Fruit fly (Drosophila melanogaster) whole organism, pupa: ENCODE data around the gene CG33322.

Experiments used
- CG13204 ChIP-seq: fragments of 200-800 bp; sonication (Bioruptor generic); optimal IDR thresholded peaks from 2 replicates; lab custom pipeline; 2018; ENCODE audit warnings: missing biosample characterization, mild to moderate bottlenecking, missing genetic modification characterization, moderate library complexity
- CG32121 ChIP-seq: fragments of 200-800 bp; sonication (Bioruptor generic); IDR thresholded peaks from 2 replicates; pipeline ENCODE4 v1.3.6; 2022; ENCODE audit warnings: missing biosample characterization, missing genetic modification characterization
- CG8301 ChIP-seq: fragments of 200-800 bp; sonication (Bioruptor generic); optimal IDR thresholded peaks from 2 replicates; lab custom pipeline; 2018; ENCODE audit warnings: missing biosample characterization, mild to moderate bottlenecking, missing genetic modification characterization
- EcR ChIP-seq: fragments of 200-800 bp; sonication (Bioruptor generic); optimal IDR thresholded peaks from 3 replicates; lab custom pipeline; 2019; ENCODE audit warnings: missing biosample characterization, missing genetic modification characterization, mild to moderate bottlenecking, moderate library complexity, missing genetic modification reagents
- Ets98B ChIP-seq: fragments of 200-800 bp; sonication (Bioruptor generic); IDR thresholded peaks from 2 replicates; pipeline ENCODE4 v1.3.6; 2022; ENCODE audit warnings: missing biosample characterization, missing genetic modification characterization
- Snoo ChIP-seq: fragments of 200-800 bp; sonication (Bioruptor generic); optimal IDR thresholded peaks from 3 replicates; lab custom pipeline; 2017; ENCODE audit warnings: missing biosample characterization, mild to moderate bottlenecking, missing genetic modification characterization, inconsistent platforms
- gl ChIP-seq: fragments of 200-800 bp; sonication (Bioruptor generic); optimal IDR thresholded peaks from 2 replicates; lab custom pipeline; 2018; ENCODE audit warnings: missing biosample characterization, mild to moderate bottlenecking, missing genetic modification characterization

DNA sequence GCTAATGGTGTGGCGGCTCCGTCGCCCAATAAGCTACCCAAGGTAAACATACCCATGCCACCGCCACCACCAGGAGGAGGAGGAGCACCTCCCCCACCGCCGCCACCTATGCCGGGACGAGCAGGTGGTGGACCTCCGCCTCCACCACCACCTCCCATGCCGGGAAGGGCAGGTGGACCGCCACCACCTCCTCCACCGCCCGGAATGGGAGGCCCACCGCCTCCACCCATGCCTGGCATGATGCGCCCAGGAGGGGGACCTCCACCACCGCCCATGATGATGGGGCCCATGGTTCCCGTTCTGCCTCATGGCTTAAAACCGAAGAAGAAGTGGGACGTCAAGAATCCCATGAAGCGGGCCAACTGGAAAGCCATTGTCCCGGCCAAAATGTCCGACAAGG lies 51.4 kb downstream of the CG33322 start:
- TF ChIP-seq CG13204 (GFP tag; lab: Kevin White, UChicago), result no peak
- no peak for TF ChIP-seq EcR (GFP tag; lab: Kevin White, UChicago)
- TF ChIP-seq Snoo (tag; lab: Kevin White, UChicago), result no peak
- TF ChIP-seq gl (tag; lab: Kevin White, UChicago), result no peak
- no peak for TF ChIP-seq CG8301 (tag; lab: Kevin White, UChicago)
- TF ChIP-seq CG32121 (GFP tag; lab: Robert Waterston, UW), result no peak
- no peak for TF ChIP-seq Ets98B
